Worm (Caenorhabditis elegans): ENCODE results near the gene cah-1.
"Not testable (repeated sequence)": the region's sequence is repeated elsewhere in the genome, so short reads cannot be mapped to it uniquely, and the experiment has no call there.

- TF ChIP-seq him-1, dao-5, W03F9.2 (tag; optimal IDR thresholded peaks at IDR 0.05): not testable (repeated sequence)
Observed at ce11 chrIII:5062406-5062805, 23.0 kb downstream of the cah-1 start, which contains the start of gene C45G9.4.

Data from whole organism, L4/young adult.